Fruit fly (Drosophila melanogaster): ENCODE data around the gene Cmpk.

The Cmpk gene

DNA sequence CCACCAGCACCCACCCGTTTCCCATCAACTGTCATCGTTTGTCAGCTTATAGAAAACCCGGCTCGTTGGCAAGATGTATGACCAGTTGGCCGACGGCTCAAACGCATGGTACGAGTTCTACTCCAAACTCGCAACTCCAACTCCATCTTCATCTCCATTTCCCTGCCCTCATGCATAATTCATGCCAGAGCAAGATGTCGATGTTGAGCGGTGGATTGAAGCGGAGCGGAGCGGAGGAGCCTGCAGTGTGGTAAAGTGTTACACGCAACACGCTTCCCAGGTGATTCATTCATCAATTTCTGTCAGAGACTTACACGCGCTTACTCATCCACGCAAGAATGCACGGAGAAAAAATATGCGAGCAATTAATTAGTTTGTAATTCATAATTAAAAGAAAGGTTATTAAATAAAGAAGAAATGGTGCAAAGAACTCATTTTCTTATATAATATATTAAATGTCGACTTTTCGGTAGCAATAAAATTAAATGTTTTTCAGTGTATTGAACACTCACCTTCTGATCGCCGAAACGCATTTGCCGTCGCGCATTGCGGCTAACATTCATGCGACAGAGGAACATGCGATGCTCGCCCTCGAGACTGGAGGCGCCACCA is 26.2 kb upstream of the Cmpk start (continued):
- TF ChIP-seq CG10274 (GFP tag; optimal IDR thresholded peaks at IDR 0.05) (no peak), Chrac-16 (GFP tag; optimal IDR thresholded peaks at IDR 0.05) (peak; percentile 47), CG12155 (GFP tag; optimal IDR thresholded peaks at IDR 0.05) (no peak), pita (GFP tag; optimal IDR thresholded peaks at IDR 0.05) (no peak), CG12299 (tag; optimal IDR thresholded peaks at IDR 0.05) (no peak), CG9797 (GFP tag; optimal IDR thresholded peaks at IDR 0.05) (no peak), Fer3 (tag; optimal IDR thresholded peaks at IDR 0.05) (peak; percentile 35), CG15514 (GFP tag; optimal IDR thresholded peaks at IDR 0.05) (no peak), tup (GFP tag; optimal IDR thresholded peaks at IDR 0.05) (no peak), HLH4C (GFP tag; IDR thresholded peaks at IDR 0.05; ENCODE audit: partially characterized antibody) (no peak), ranshi (GFP tag; IDR thresholded peaks at IDR 0.05) (peak; percentile 58; the same call in 1 of the 2 replicates), odd (GFP tag; optimal IDR thresholded peaks at IDR 0.05) (peak; percentile 3), Max (GFP tag; optimal IDR thresholded peaks at IDR 0.05) (no peak), CG1603 (tag; optimal IDR thresholded peaks at IDR 0.05) (peak; percentile 51), CG7745 (tag; optimal IDR thresholded peaks at IDR 0.05) (no peak), lmd (GFP tag; IDR thresholded peaks at IDR 0.05) (peak; percentile 33; the same call in 1 of the 2 replicates), sob (GFP tag; IDR thresholded peaks at IDR 0.05) (peak; percentile 36; the same call in 1 of the 2 replicates), trem (tag; optimal IDR thresholded peaks at IDR 0.05) (peak; percentile 56), al (GFP tag; IDR thresholded peaks at IDR 0.05) (no peak), CG8388 (GFP tag; optimal IDR thresholded peaks at IDR 0.05) (peak; percentile 54), CG13424 (tag; optimal IDR thresholded peaks at IDR 0.05) (peak; percentile 60), dmrt99B (tag; optimal IDR thresholded peaks at IDR 0.05) (peak; percentile 69), CG9876 (GFP tag; optimal IDR thresholded peaks at IDR 0.05) (no peak), gsb-n (tag; optimal IDR thresholded peaks at IDR 0.05) (peak; percentile 66), en (GFP tag; optimal IDR thresholded peaks at IDR 0.05) (no peak), usp (GFP tag; optimal IDR thresholded peaks at IDR 0.05) (no peak), ase (GFP tag; IDR thresholded peaks at IDR 0.05) (no peak), CG17568 (GFP tag; optimal IDR thresholded peaks at IDR 0.05) (peak; percentile 30), HLH3B (GFP tag; IDR thresholded peaks at IDR 0.05) (peak; percentile 63), Camta (GFP tag; optimal IDR thresholded peaks at IDR 0.05) (no peak), ATbp (GFP tag; optimal IDR thresholded peaks at IDR 0.05) (peak; percentile 53), MESR4 (GFP tag; optimal IDR thresholded peaks at IDR 0.05) (no peak), CG18262 (tag; optimal IDR thresholded peaks at IDR 0.05) (peak; percentile 78), vnd (GFP tag; IDR thresholded peaks at IDR 0.05; ENCODE audit: partially characterized antibody) (no peak), Dref (GFP tag; IDR thresholded peaks at IDR 0.05) (no peak), sim (GFP tag; IDR thresholded peaks at IDR 0.05) (0 out of 2 replicates have a peak, but pooled peaks have one; percentile 7), E2f2 (GFP tag; IDR thresholded peaks at IDR 0.05) (no peak), H15 (GFP tag; IDR thresholded peaks at IDR 0.05) (peak; percentile 29; the same call in 1 of the 3 replicates), Bteb2 (GFP tag; optimal IDR thresholded peaks at IDR 0.05) (no peak), Dip3 (GFP tag; optimal IDR thresholded peaks at IDR 0.05) (no peak), Dek (tag; optimal IDR thresholded peaks at IDR 0.05) (no peak), chif (GFP tag; optimal IDR thresholded peaks at IDR 0.05) (peak in 1 of 2 experiments; percentile 30), pb (GFP tag; optimal IDR thresholded peaks at IDR 0.05) (no peak), Ravus (GFP tag; IDR thresholded peaks at IDR 0.05) (no peak), CG4617 (GFP tag; optimal IDR thresholded peaks at IDR 0.05; ENCODE audit: borderline replicate concordance) (no peak), az2 (GFP tag; optimal IDR thresholded peaks at IDR 0.05) (peak; percentile 52), Dp (GFP tag; optimal IDR thresholded peaks at IDR 0.05) (no peak), CG10565 (GFP tag; optimal IDR thresholded peaks at IDR 0.05) (no peak), so (GFP tag; IDR thresholded peaks at IDR 0.05) (0 out of 3 replicates have a peak, but pooled peaks have one; percentile 54), CG9727 (GFP tag; optimal IDR thresholded peaks at IDR 0.05) (peak; percentile 69)

All from whole organism, embryonic.